Worm (Caenorhabditis elegans) whole organism, young adult: ENCODE measurements around the gene spe-45.

Experiments
- F55B11.4 ChIP-seq: sonication (generic microtip); optimal IDR thresholded peaks from 2 replicates; lab custom pipeline; 2016; ENCODE audit warnings: missing compliant biosample characterization, missing genetic modification characterization, borderline replicate concordance; ENCODE audit not compliant: insufficient read depth
- Y79H2A.3 ChIP-seq: fragments of 200-800 bp; sonication (Bioruptor generic); conservative IDR thresholded peaks from 2 replicates; pipeline ENCODE4 v1.3.6; 2022; ENCODE audit warnings: missing genetic modification reagents, missing genetic modification characterization, missing compliant biosample characterization
- ZK185.1 ChIP-seq: sonication (generic microtip); optimal IDR thresholded peaks from 2 replicates; lab custom pipeline; 2016; ENCODE audit warnings: mild to moderate bottlenecking, missing genetic modification characterization, missing compliant biosample characterization; ENCODE audit not compliant: poor library complexity, severe bottlenecking
- bed-2 ChIP-seq: fragments of 200-800 bp; sonication (Bioruptor generic); IDR thresholded peaks from 2 replicates; pipeline ENCODE4 v1.3.6; 2022; ENCODE audit warnings: missing genetic modification reagents, missing genetic modification characterization, missing compliant biosample characterization
- ceh-58 ChIP-seq: fragments of 200-800 bp; sonication (Bioruptor generic); IDR thresholded peaks from 2 replicates; pipeline ENCODE4 v1.3.6; 2022; ENCODE audit warnings: missing genetic modification characterization, missing compliant biosample characterization
- efl-1 ChIP-seq: fragments of 150-350 bp; optimal IDR thresholded peaks from 2 replicates; lab custom pipeline; 2014; ENCODE audit warnings: missing biosample characterization, missing genetic modification reagents, missing genetic modification characterization
- egl-44 ChIP-seq: fragments of 200-800 bp; sonication (Bioruptor generic); IDR thresholded peaks from 2 replicates; pipeline ENCODE4 v1.3.6; 2022; ENCODE audit warnings: missing genetic modification reagents, missing genetic modification characterization, missing compliant biosample characterization
- lin-26 ChIP-seq: fragments of 200-800 bp; sonication (Bioruptor generic); IDR thresholded peaks from 2 replicates; pipeline ENCODE4 v1.3.6; 2022; ENCODE audit warnings: missing genetic modification reagents, missing genetic modification characterization, missing compliant biosample characterization
- lir-1 ChIP-seq: fragments of 200-800 bp; sonication (Bioruptor generic); conservative IDR thresholded peaks from 2 replicates; pipeline ENCODE4 v1.3.6; 2022; ENCODE audit warnings: missing genetic modification reagents, missing genetic modification characterization, missing compliant biosample characterization

DNA sequence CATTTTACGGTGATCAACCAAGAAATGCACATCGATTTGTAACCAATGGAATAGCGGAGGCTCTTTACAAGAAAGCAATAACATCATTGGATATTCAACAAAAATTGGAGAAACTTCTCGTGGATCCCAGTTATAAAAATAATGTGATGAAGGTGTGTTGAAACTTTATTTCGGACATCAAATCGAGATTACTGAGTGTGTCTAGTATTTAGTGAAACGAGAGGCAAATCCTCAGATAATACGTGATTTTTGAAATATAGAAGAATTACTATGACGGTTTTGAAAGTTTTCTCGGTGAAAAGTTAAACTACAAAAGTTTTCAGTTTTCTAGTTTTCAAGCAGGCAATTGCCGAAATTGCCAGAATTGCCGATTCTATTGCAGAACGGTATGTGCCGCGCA, 41.9 kb upstream of the spe-45 start:
- TF ChIP-seq egl-44 (GFP tag; lab: Robert Waterston, UW) (no peak), ZK185.1 (tag; lab: Kevin White, UChicago) (no peak), lin-26 (no peak), efl-1 (no peak), lir-1 (GFP tag; lab: Robert Waterston, UW) (no peak), bed-2 (GFP tag; lab: Robert Waterston, UW) (no peak), ceh-58 (no peak), F55B11.4 (no peak), Y79H2A.3 (no peak)
